Fruit fly (Drosophila melanogaster): ENCODE measurements around the gene CG34426.

DNA sequence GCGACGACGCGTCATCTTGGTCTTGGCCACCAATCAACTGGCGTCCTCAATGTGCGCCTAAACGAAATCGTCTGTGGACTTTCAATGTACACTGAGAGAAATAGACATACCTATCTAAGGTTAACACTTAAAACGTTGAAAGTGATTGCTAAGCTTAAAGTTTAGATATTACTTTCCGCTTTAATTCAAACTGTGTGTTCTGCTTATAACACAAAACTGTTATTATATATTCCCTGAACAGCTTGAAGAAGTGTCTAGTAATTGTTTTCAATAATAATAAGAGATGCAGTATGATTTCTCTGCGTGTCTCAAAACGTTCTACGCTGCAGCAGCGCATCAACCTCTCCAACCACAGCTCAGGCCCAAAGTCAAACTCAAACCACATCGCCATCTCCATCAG is 20.3 kb upstream of the CG34426 start:
- TF ChIP-seq CG8478 (optimal IDR thresholded peaks at IDR 0.05) (no peak), CTCF (optimal IDR thresholded peaks at IDR 0.05) (no peak)

Data from S2 (cell line).